Fruit fly (Drosophila melanogaster) whole organism, embryonic: ENCODE measurements around the gene CG34310.

Source experiments
- Aef1 ChIP-seq: fragments of 200-800 bp; sonication (Bioruptor generic); IDR thresholded peaks from 3 replicates; pipeline ENCODE4 v1.3.6; 2022; ENCODE audit warnings: missing biosample characterization, missing genetic modification characterization
- Atf6 ChIP-seq: fragments of 200-800 bp; sonication (Bioruptor generic); IDR thresholded peaks from 2 replicates; pipeline ENCODE4 v1.3.6; 2022; ENCODE audit warnings: missing biosample characterization, missing genetic modification characterization
- Blimp-1 ChIP-seq: fragments of 200-800 bp; sonication (Bioruptor generic); optimal IDR thresholded peaks from 3 replicates; lab custom pipeline; 2018; ENCODE audit warnings: missing biosample characterization, missing genetic modification characterization, mild to moderate bottlenecking, moderate library complexity, missing genetic modification reagents
- CG10462 ChIP-seq: fragments of 200-800 bp; sonication (Bioruptor generic); optimal IDR thresholded peaks from 2 replicates; lab custom pipeline; 2016; ENCODE audit warnings: missing biosample characterization, missing genetic modification characterization
- CG11093 ChIP-seq: fragments of 200-800 bp; sonication (Bioruptor generic); IDR thresholded peaks from 3 replicates; pipeline ENCODE4 v1.3.6; 2022; ENCODE audit warnings: missing biosample characterization, missing genetic modification characterization
- CG11695 ChIP-seq: fragments of 200-800 bp; sonication (Bioruptor generic); IDR thresholded peaks from 3 replicates; pipeline ENCODE4 v1.3.6; 2022; ENCODE audit warnings: missing biosample characterization, missing genetic modification characterization
- CG12744 ChIP-seq: fragments of 200-800 bp; sonication (Bioruptor generic); optimal IDR thresholded peaks from 2 replicates; lab custom pipeline; 2016; ENCODE audit warnings: missing biosample characterization, missing genetic modification characterization
- CG15696 ChIP-seq: fragments of 200-800 bp; sonication (Bioruptor generic); optimal IDR thresholded peaks from 2 replicates; lab custom pipeline; 2019; ENCODE audit warnings: missing biosample characterization, mild to moderate bottlenecking, missing genetic modification characterization, moderate library complexity
- CG17361 ChIP-seq: fragments of 200-800 bp; sonication (Bioruptor generic); IDR thresholded peaks from 3 replicates; pipeline ENCODE4 v1.3.6; 2022; ENCODE audit warnings: missing biosample characterization, missing genetic modification characterization
- CG17568 ChIP-seq: fragments of 200-800 bp; sonication (Bioruptor generic); optimal IDR thresholded peaks from 2 replicates; lab custom pipeline; 2018; ENCODE audit warnings: missing biosample characterization, mild to moderate bottlenecking, missing genetic modification characterization, moderate library complexity
- CG17802 ChIP-seq: fragments of 200-800 bp; sonication (Bioruptor generic); optimal IDR thresholded peaks from 2 replicates; lab custom pipeline; 2018; ENCODE audit warnings: missing biosample characterization, mild to moderate bottlenecking, missing genetic modification characterization, moderate library complexity
- CG2712 ChIP-seq: fragments of 200-800 bp; optimal IDR thresholded peaks from 3 replicates; lab custom pipeline; 2019; ENCODE audit warnings: missing biosample characterization, mild to moderate bottlenecking, missing genetic modification characterization, moderate library complexity
- CG31388 ChIP-seq: fragments of 200-800 bp; sonication (Bioruptor generic); optimal IDR thresholded peaks from 2 replicates; lab custom pipeline; 2016; ENCODE audit warnings: missing biosample characterization, missing genetic modification characterization
- CG32772 ChIP-seq: fragments of 200-800 bp; sonication (Bioruptor generic); IDR thresholded peaks from 2 replicates; pipeline ENCODE4 v1.3.6; 2022; ENCODE audit warnings: missing biosample characterization, missing genetic modification characterization
- CG6272 ChIP-seq: fragments of 200-800 bp; sonication (Bioruptor generic); IDR thresholded peaks from 2 replicates; pipeline ENCODE4 v1.3.6; 2022; ENCODE audit warnings: missing biosample characterization, missing genetic modification characterization
- CG8089 ChIP-seq: fragments of 200-800 bp; sonication (Bioruptor generic); optimal IDR thresholded peaks from 3 replicates; lab custom pipeline; 2016; ENCODE audit warnings: missing biosample characterization, missing genetic modification characterization
- CG8359 ChIP-seq: fragments of 200-800 bp; sonication (Bioruptor generic); optimal IDR thresholded peaks from 2 replicates; lab custom pipeline; 2017; ENCODE audit warnings: missing biosample characterization, mild to moderate bottlenecking, missing genetic modification characterization, borderline replicate concordance
- CG9797 ChIP-seq: fragments of 200-800 bp; sonication (Bioruptor generic); optimal IDR thresholded peaks from 3 replicates; lab custom pipeline; 2018; ENCODE audit warnings: missing biosample characterization, mild to moderate bottlenecking, missing genetic modification characterization
- Deaf1 ChIP-seq: fragments of 200-800 bp; optimal IDR thresholded peaks from 3 replicates; lab custom pipeline; 2019; ENCODE audit warnings: missing biosample characterization, mild to moderate bottlenecking, missing genetic modification characterization, moderate library complexity
- Dp ChIP-seq: fragments of 200-800 bp; sonication (Bioruptor generic); optimal IDR thresholded peaks from 2 replicates; lab custom pipeline; 2018; ENCODE audit warnings: missing biosample characterization, mild to moderate bottlenecking, missing genetic modification characterization, moderate library complexity
- Elba2 ChIP-seq: fragments of 200-800 bp; sonication (Bioruptor generic); optimal IDR thresholded peaks from 3 replicates; lab custom pipeline; 2016; ENCODE audit warnings: missing biosample characterization, missing genetic modification characterization
- GATAe ChIP-seq: fragments of 200-800 bp; sonication (Bioruptor generic); conservative IDR thresholded peaks from 2 replicates; pipeline ENCODE4 v1.3.6; 2022; ENCODE audit warnings: missing biosample characterization, missing genetic modification characterization
- Gug ChIP-seq: fragments of 200-800 bp; sonication (Bioruptor generic); IDR thresholded peaks from 4 replicates; pipeline ENCODE4 v1.3.6; 2022; ENCODE audit warnings: missing biosample characterization, missing genetic modification characterization
- Hey ChIP-seq: fragments of 200-800 bp; sonication (Bioruptor generic); optimal IDR thresholded peaks from 3 replicates; lab custom pipeline; 2018; ENCODE audit warnings: missing biosample characterization, mild to moderate bottlenecking, missing genetic modification characterization
- Hr78 ChIP-seq, 2 experiments: fragments of 200-800 bp in 1 of 2; fragments of >200 bp in 1 of 2; sonication (Bioruptor generic) in 1 of 2; optimal IDR thresholded peaks; 2 replicates each; lab custom pipeline; 2017 to 2019; ENCODE audit warnings: missing biosample characterization in 2 of 2, missing genetic modification characterization in 2 of 2, mild to moderate bottlenecking in 1 of 2, moderate library complexity in 1 of 2
- Hsf ChIP-seq: fragments of 200-800 bp; sonication (Bioruptor generic); optimal IDR thresholded peaks from 3 replicates; lab custom pipeline; 2016; ENCODE audit warnings: missing biosample characterization, missing genetic modification characterization
- Jarid2 ChIP-seq: fragments of 200-800 bp; sonication (Bioruptor generic); optimal IDR thresholded peaks from 3 replicates; lab custom pipeline; 2017; ENCODE audit warnings: mild to moderate bottlenecking, missing biosample characterization, missing genetic modification reagents, missing genetic modification characterization
- Lim3 ChIP-seq: fragments of 200-800 bp; sonication (Bioruptor generic); IDR thresholded peaks from 2 replicates; pipeline ENCODE4 v1.3.6; 2022; ENCODE audit warnings: missing biosample characterization, missing genetic modification characterization
- Mad ChIP-seq: fragments of 200-800 bp; sonication (Bioruptor generic); optimal IDR thresholded peaks from 2 replicates; lab custom pipeline; 2016; ENCODE audit warnings: missing biosample characterization, missing genetic modification characterization
- NFAT ChIP-seq: fragments of 200-800 bp; sonication (Bioruptor generic); IDR thresholded peaks from 2 replicates; pipeline ENCODE4 v1.3.6; 2022; ENCODE audit warnings: missing biosample characterization, missing genetic modification characterization
- Six4 ChIP-seq: fragments of 200-800 bp; sonication (Bioruptor generic); optimal IDR thresholded peaks from 2 replicates; lab custom pipeline; 2016; ENCODE audit warnings: missing biosample characterization, missing genetic modification characterization
- bcd ChIP-seq: fragments of 200-800 bp; sonication (Bioruptor generic); optimal IDR thresholded peaks from 2 replicates; lab custom pipeline; 2017; ENCODE audit warnings: missing biosample characterization, mild to moderate bottlenecking, missing genetic modification characterization
- bsh ChIP-seq, 2 experiments: fragments of 200-800 bp; sonication (Bioruptor generic); optimal IDR thresholded peaks; 2 replicates each; lab custom pipeline; 2017 to 2018; ENCODE audit warnings: mild to moderate bottlenecking in 2 of 2, missing biosample characterization in 2 of 2, missing genetic modification characterization in 2 of 2, moderate library complexity in 1 of 2
- chif ChIP-seq, 2 experiments: fragments of 200-800 bp; sonication (Bioruptor generic); optimal IDR thresholded peaks; 3 replicates each; lab custom pipeline; 2016; ENCODE audit warnings: missing biosample characterization in 2 of 2, missing genetic modification characterization in 2 of 2
- chn ChIP-seq: fragments of 200-800 bp; sonication (Bioruptor generic); optimal IDR thresholded peaks from 2 replicates; lab custom pipeline; 2016; ENCODE audit warnings: missing biosample characterization, missing genetic modification characterization
- croc ChIP-seq: fragments of 200-800 bp; sonication (Bioruptor generic); conservative IDR thresholded peaks from 3 replicates; pipeline ENCODE4 v1.3.6; 2022; ENCODE audit warnings: missing biosample characterization, missing genetic modification characterization
- dmrt11E ChIP-seq: fragments of 200-800 bp; sonication (Bioruptor generic); optimal IDR thresholded peaks from 3 replicates; lab custom pipeline; 2018; ENCODE audit warnings: missing biosample characterization, mild to moderate bottlenecking, missing genetic modification characterization, moderate library complexity
- emc ChIP-seq: fragments of 200-800 bp; sonication (Bioruptor generic); optimal IDR thresholded peaks from 2 replicates; lab custom pipeline; 2016; ENCODE audit warnings: missing biosample characterization, missing genetic modification characterization
- en ChIP-seq: fragments of 200-800 bp; sonication (Bioruptor generic); optimal IDR thresholded peaks from 2 replicates; lab custom pipeline; 2016; ENCODE audit warnings: missing biosample characterization, missing genetic modification characterization
- esg ChIP-seq: fragments of 200-800 bp; sonication (Bioruptor generic); conservative IDR thresholded peaks from 2 replicates; pipeline ENCODE4 v1.3.6; 2022; ENCODE audit warnings: missing biosample characterization, missing genetic modification characterization
- fru ChIP-seq: fragments of >200 bp; optimal IDR thresholded peaks from 2 replicates; lab custom pipeline; 2017
- ham ChIP-seq: fragments of 200-800 bp; sonication (Bioruptor generic); IDR thresholded peaks from 2 replicates; pipeline ENCODE4 v1.3.6; 2022; ENCODE audit warnings: missing biosample characterization, missing genetic modification characterization
- insv ChIP-seq, 2 experiments: fragments of 200-800 bp; sonication (Bioruptor generic); optimal IDR thresholded peaks; 3 replicates each; lab custom pipeline; 2016 to 2018; ENCODE audit warnings: missing biosample characterization in 2 of 2, missing genetic modification characterization in 2 of 2
- lab ChIP-seq: fragments of 200-800 bp; sonication (Bioruptor generic); optimal IDR thresholded peaks from 3 replicates; lab custom pipeline; 2017; ENCODE audit warnings: missing biosample characterization, missing genetic modification characterization, mild to moderate bottlenecking, moderate library complexity, missing genetic modification reagents
- lola ChIP-seq, 3 experiments: fragments of >200 bp in 2 of 3; fragments of 200-800 bp in 1 of 3; sonication (Bioruptor generic) in 1 of 3; optimal IDR thresholded peaks; 2 replicates each; lab custom pipeline; 2017 to 2019; ENCODE audit warnings: missing biosample characterization in 3 of 3, missing genetic modification characterization in 3 of 3, mild to moderate bottlenecking in 1 of 3, moderate library complexity in 1 of 3
- pita ChIP-seq: fragments of 200-800 bp; sonication (Bioruptor generic); optimal IDR thresholded peaks from 2 replicates; lab custom pipeline; 2017; ENCODE audit warnings: missing biosample characterization, mild to moderate bottlenecking, missing genetic modification characterization
- schlank ChIP-seq: fragments of 200-800 bp; sonication (Bioruptor generic); optimal IDR thresholded peaks from 2 replicates; lab custom pipeline; 2018; ENCODE audit warnings: missing biosample characterization, mild to moderate bottlenecking, missing genetic modification characterization
- sd ChIP-seq: fragments of 200-800 bp; sonication (Bioruptor generic); optimal IDR thresholded peaks from 3 replicates; lab custom pipeline; 2018; ENCODE audit warnings: missing biosample characterization, mild to moderate bottlenecking, missing genetic modification characterization, moderate library complexity
- tll ChIP-seq, 2 experiments: fragments of 200-800 bp in 1 of 2; fragments of >200 bp in 1 of 2; sonication (Bioruptor generic) in 1 of 2; optimal IDR thresholded peaks; 2 replicates each; lab custom pipeline; 2017 to 2019; ENCODE audit warnings: missing biosample characterization in 2 of 2, missing genetic modification characterization in 2 of 2, mild to moderate bottlenecking in 1 of 2, moderate library complexity in 1 of 2
- twi ChIP-seq: fragments of 200-800 bp; optimal IDR thresholded peaks from 2 replicates; lab custom pipeline; 2019; ENCODE audit warnings: missing biosample characterization, mild to moderate bottlenecking, missing genetic modification characterization, moderate library complexity
- wdn ChIP-seq: fragments of 200-800 bp; sonication (Bioruptor generic); IDR thresholded peaks from 2 replicates; pipeline ENCODE4 v1.3.6; 2022; ENCODE audit warnings: missing biosample characterization, missing genetic modification characterization

CG34310 gene

dm6 chr2L:6693794-6694254, 30.4 kb downstream of the CG34310 start (continued):
- TF ChIP-seq croc (no peak; the same call in 2 of the 3 replicates), CG17361 (GFP tag; lab: Robert Waterston, UW) (peak; percentile 83), fru (lab: Kevin White, UChicago) (no peak), CG11093 (GFP tag; lab: Robert Waterston, UW) (no peak), Six4 (GFP tag; lab: Kevin White, UChicago) (peak; percentile 41), Blimp-1 (GFP tag; lab: Kevin White, UChicago) (peak; percentile 29), twi (tag; lab: Kevin White, UChicago) (peak; percentile 16), insv (GFP tag; optimal IDR thresholded peaks at IDR 0.05; lab: Kevin White, UChicago) (no peak), Elba2 (no peak), Hsf (GFP tag; lab: Kevin White, UChicago) (peak; percentile 21), Hey (tag; lab: Kevin White, UChicago) (no peak), Jarid2 (GFP tag; lab: Kevin White, UChicago) (no peak), bcd (GFP tag; lab: Kevin White, UChicago) (peak; percentile 27), CG2712 (tag; lab: Kevin White, UChicago) (peak; percentile 77), lab (peak; percentile 9), GATAe (GFP tag; lab: Robert Waterston, UW) (no peak), dmrt11E (tag; lab: Kevin White, UChicago) (peak; percentile 54), chn (GFP tag; lab: Kevin White, UChicago) (no peak), wdn (no peak), CG8359 (GFP tag; lab: Kevin White, UChicago) (no peak), ham (GFP tag; lab: Robert Waterston, UW) (no peak), CG15696 (tag; lab: Kevin White, UChicago) (peak; percentile 26), en (GFP tag; lab: Kevin White, UChicago) (no peak), lola (GFP tag; optimal IDR thresholded peaks at IDR 0.05; lab: Kevin White, UChicago) (peak in 1 of 3 experiments; percentile 80), tll (GFP tag; optimal IDR thresholded peaks at IDR 0.05; lab: Kevin White, UChicago) (no peak), esg (GFP tag; lab: Robert Waterston, UW) (no peak), bsh (GFP tag; optimal IDR thresholded peaks at IDR 0.05; lab: Kevin White, UChicago) (peak; percentile 47 to 58), schlank (tag; lab: Kevin White, UChicago) (no peak), CG8089 (GFP tag; lab: Kevin White, UChicago) (peak; percentile 10), Hr78 (GFP tag; optimal IDR thresholded peaks at IDR 0.05; lab: Kevin White, UChicago) (peak in 1 of 2 experiments; percentile 22), Lim3 (GFP tag; lab: Robert Waterston, UW) (no peak), CG17802 (tag; lab: Kevin White, UChicago) (no peak), Mad (no peak), NFAT (no peak), Atf6 (peak; percentile 14; the same call in 1 of the 2 replicates), CG31388 (no peak), chif (GFP tag; optimal IDR thresholded peaks at IDR 0.05; lab: Kevin White, UChicago) (peak in 1 of 2 experiments; percentile 44), emc (GFP tag; lab: Kevin White, UChicago) (no peak), CG12744 (GFP tag; lab: Kevin White, UChicago) (no peak), CG11695 (0 out of 3 replicates have a peak, but pooled peaks have one; percentile 26), Aef1 (no peak), Dp (no peak), CG17568 (GFP tag; lab: Kevin White, UChicago) (no peak), CG32772 (no peak), CG9797 (GFP tag; lab: Kevin White, UChicago) (no peak), Deaf1 (peak; percentile 40), CG6272 (no peak), pita (GFP tag; lab: Kevin White, UChicago) (no peak), CG10462 (GFP tag; lab: Kevin White, UChicago) (no peak), sd (no peak), Gug (GFP tag; lab: Robert Waterston, UW) (no peak)
